Fruit fly (Drosophila melanogaster) whole organism, wandering third instar larva: ENCODE data around the gene BBS8.

ENCODE experiments used
- Abd-B ChIP-seq: fragments of >200 bp; optimal IDR thresholded peaks from 2 replicates; lab custom pipeline; 2017; ENCODE audit warnings: missing biosample characterization, missing genetic modification characterization
- CG32264 ChIP-seq: fragments of 200-800 bp; sonication (Bioruptor generic); optimal IDR thresholded peaks from 2 replicates; lab custom pipeline; 2016; ENCODE audit warnings: missing biosample characterization, missing genetic modification characterization
- CG9705 ChIP-seq: fragments of 200-800 bp; sonication (Bioruptor generic); optimal IDR thresholded peaks from 2 replicates; lab custom pipeline; 2018; ENCODE audit warnings: missing biosample characterization, mild to moderate bottlenecking, missing genetic modification characterization
- CrebA ChIP-seq: fragments of 200-800 bp; sonication (Bioruptor generic); optimal IDR thresholded peaks from 2 replicates; lab custom pipeline; 2016; ENCODE audit warnings: missing biosample characterization, mild to moderate bottlenecking, missing genetic modification characterization, borderline replicate concordance
- Dfd ChIP-seq: fragments of >200 bp; optimal IDR thresholded peaks from 2 replicates; lab custom pipeline; 2017; ENCODE audit warnings: missing biosample characterization, missing genetic modification characterization
- Dif ChIP-seq: fragments of 200-275, 200-300 bp; sonication (Bioruptor generic); optimal IDR thresholded peaks from 2 replicates; lab custom pipeline; 2018; ENCODE audit warnings: missing biosample characterization, missing genetic modification characterization; ENCODE audit not compliant: partially characterized antibody
- GATAd ChIP-seq: sonication (Bioruptor generic); optimal IDR thresholded peaks from 2 replicates; lab custom pipeline; 2016; ENCODE audit warnings: missing biosample characterization, missing genetic modification characterization
- HLH106 ChIP-seq: fragments of 200-800 bp; optimal IDR thresholded peaks from 3 replicates; lab custom pipeline; 2019; ENCODE audit warnings: missing biosample characterization, mild to moderate bottlenecking, missing genetic modification characterization, moderate library complexity
- Hnf4 ChIP-seq: fragments of 200-800 bp; sonication (Bioruptor generic); optimal IDR thresholded peaks from 2 replicates; lab custom pipeline; 2016; ENCODE audit warnings: missing biosample characterization, mild to moderate bottlenecking, missing genetic modification characterization
- Hr78 ChIP-seq: fragments of >200 bp; optimal IDR thresholded peaks from 2 replicates; lab custom pipeline; 2017; ENCODE audit warnings: missing biosample characterization, missing genetic modification characterization
- Hr83 ChIP-seq: fragments of 200-300 bp; sonication (Bioruptor generic); optimal IDR thresholded peaks from 2 replicates; lab custom pipeline; 2016; ENCODE audit warnings: missing biosample characterization, mild to moderate bottlenecking, missing genetic modification characterization, moderate library complexity; ENCODE audit not compliant: poor library complexity, severe bottlenecking
- Jra ChIP-seq: sonication (Bioruptor generic); optimal IDR thresholded peaks from 2 replicates; lab custom pipeline; 2016; ENCODE audit warnings: missing biosample characterization, missing genetic modification characterization
- Mio ChIP-seq: sonication (Bioruptor generic); optimal IDR thresholded peaks from 2 replicates; lab custom pipeline; 2016; ENCODE audit warnings: missing biosample characterization, missing genetic modification characterization
- Myc ChIP-seq: fragments of >200 bp; optimal IDR thresholded peaks from 2 replicates; lab custom pipeline; 2017
- N ChIP-seq: fragments of >200 bp; optimal IDR thresholded peaks from 2 replicates; lab custom pipeline; 2018; ENCODE audit warnings: missing biosample characterization, missing external identifiers, missing genetic modification characterization
- OdsH ChIP-seq: fragments of 200-800 bp; sonication (Bioruptor generic); optimal IDR thresholded peaks from 2 replicates; lab custom pipeline; 2016; ENCODE audit warnings: missing biosample characterization, mild to moderate bottlenecking, missing genetic modification characterization
- Rel ChIP-seq, 2 experiments: fragments of 200-800 bp; sonication (Bioruptor generic) in 1 of 2; optimal IDR thresholded peaks; 2 replicates in 1 of 2; 3 replicates in 1 of 2; lab custom pipeline; 2016 to 2019; ENCODE audit warnings: mild to moderate bottlenecking in 2 of 2, missing biosample characterization in 2 of 2, missing genetic modification characterization in 2 of 2, moderate library complexity in 1 of 2
- Sp1 ChIP-seq: fragments of 200-800 bp; sonication (Bioruptor generic); optimal IDR thresholded peaks from 3 replicates; lab custom pipeline; 2019; ENCODE audit warnings: missing biosample characterization, mild to moderate bottlenecking, missing genetic modification characterization, moderate library complexity
- Vsx2 ChIP-seq: fragments of 200-300, 225-300 bp; sonication (Bioruptor generic); optimal IDR thresholded peaks from 2 replicates; lab custom pipeline; 2018; ENCODE audit warnings: missing biosample characterization, missing genetic modification characterization; ENCODE audit not compliant: partially characterized antibody
- br ChIP-seq: fragments of 200-800 bp; sonication (Bioruptor generic); optimal IDR thresholded peaks from 2 replicates; lab custom pipeline; 2016; ENCODE audit warnings: missing biosample characterization, missing genetic modification characterization
- brk ChIP-seq: fragments of 200-800 bp; sonication (Bioruptor generic); optimal IDR thresholded peaks from 2 replicates; lab custom pipeline; 2016; ENCODE audit warnings: missing biosample characterization, mild to moderate bottlenecking, missing genetic modification characterization
- dl ChIP-seq, 2 experiments: fragments of 175-275, 200-275 bp in 1 of 2; fragments of 200-275 bp in 1 of 2; sonication (Bioruptor generic); optimal IDR thresholded peaks; lab custom pipeline; 2018; ENCODE audit warnings: mild to moderate bottlenecking in 2 of 2, missing biosample characterization in 2 of 2, missing genetic modification characterization in 2 of 2, moderate library complexity in 2 of 2; ENCODE audit not compliant: partially characterized antibody in 2 of 2, insufficient read depth in 1 of 2
- dmrt93B ChIP-seq: fragments of 200-800 bp; sonication (Bioruptor generic); optimal IDR thresholded peaks from 2 replicates; lab custom pipeline; 2018; ENCODE audit warnings: missing biosample characterization, mild to moderate bottlenecking, missing genetic modification characterization
- dsf ChIP-seq: sonication (Bioruptor generic); optimal IDR thresholded peaks from 2 replicates; lab custom pipeline; 2016; ENCODE audit warnings: missing biosample characterization, missing genetic modification characterization, borderline replicate concordance
- ey ChIP-seq: fragments of 200-800 bp; sonication (Bioruptor generic); optimal IDR thresholded peaks from 2 replicates; lab custom pipeline; 2016; ENCODE audit warnings: missing biosample characterization, missing genetic modification characterization
- foxo ChIP-seq, 2 experiments: fragments of 200-800 bp; sonication (Bioruptor generic); optimal IDR thresholded peaks; 2 replicates in 1 of 2; 3 replicates in 1 of 2; lab custom pipeline; 2016 to 2017; ENCODE audit warnings: missing biosample characterization in 2 of 2, missing genetic modification characterization in 2 of 2
- fru ChIP-seq: fragments of 200-800 bp; sonication (Bioruptor generic); optimal IDR thresholded peaks from 3 replicates; lab custom pipeline; 2016; ENCODE audit warnings: missing biosample characterization, mild to moderate bottlenecking, missing genetic modification characterization
- h ChIP-seq: fragments of 200-800 bp; sonication (Bioruptor generic); optimal IDR thresholded peaks from 3 replicates; lab custom pipeline; 2016; ENCODE audit warnings: missing biosample characterization, mild to moderate bottlenecking, missing genetic modification characterization
- jim ChIP-seq: fragments of 175-275, 200-325 bp; sonication (Bioruptor generic); optimal IDR thresholded peaks from 2 replicates; lab custom pipeline; 2016; ENCODE audit warnings: missing biosample characterization, mild to moderate bottlenecking, missing genetic modification characterization
- lola ChIP-seq: fragments of >200 bp; optimal IDR thresholded peaks from 2 replicates; lab custom pipeline; 2017; ENCODE audit warnings: missing biosample characterization, missing genetic modification characterization
- pan ChIP-seq: fragments of >200 bp; optimal IDR thresholded peaks from 2 replicates; lab custom pipeline; 2017
- psq ChIP-seq: fragments of 200-800 bp; sonication (Bioruptor generic); optimal IDR thresholded peaks from 3 replicates; lab custom pipeline; 2017; ENCODE audit warnings: missing biosample characterization, mild to moderate bottlenecking, missing genetic modification characterization, moderate library complexity
- rgr ChIP-seq: fragments of 200-800 bp; sonication (Bioruptor generic); optimal IDR thresholded peaks from 3 replicates; lab custom pipeline; 2016; ENCODE audit warnings: missing biosample characterization, mild to moderate bottlenecking, missing genetic modification characterization
- sage ChIP-seq: fragments of 200-800 bp; sonication (Bioruptor generic); optimal IDR thresholded peaks from 2 replicates; lab custom pipeline; 2016; ENCODE audit warnings: missing biosample characterization, mild to moderate bottlenecking, missing genetic modification characterization
- sv ChIP-seq: fragments of 200-800 bp; sonication (Bioruptor generic); optimal IDR thresholded peaks from 3 replicates; lab custom pipeline; 2016; ENCODE audit warnings: missing biosample characterization, missing genetic modification characterization
- tai ChIP-seq: sonication (Bioruptor generic); optimal IDR thresholded peaks from 2 replicates; lab custom pipeline; 2016; ENCODE audit warnings: missing biosample characterization, missing genetic modification characterization
- usp ChIP-seq: fragments of >200 bp; optimal IDR thresholded peaks from 2 replicates; lab custom pipeline; 2017; ENCODE audit warnings: missing biosample characterization, missing genetic modification characterization
- woc ChIP-seq: sonication (Bioruptor generic); optimal IDR thresholded peaks from 2 replicates; lab custom pipeline; 2016; ENCODE audit warnings: missing biosample characterization, mild to moderate bottlenecking, missing genetic modification characterization

Gene BBS8

dm6 chr2L:472073-472590 lies 49.5 kb downstream of the BBS8 start, which contains the start of gene CG4297:
Gene CG4297 (minus strand): TSS chr2L:472200.
- TF ChIP-seq Vsx2 (no peak), usp (GFP tag; lab: Kevin White, UChicago) (no peak), Jra (no peak), foxo (GFP tag; optimal IDR thresholded peaks at IDR 0.05; lab: Kevin White, UChicago) (peak in 1 of 2 experiments; percentile 81), Sp1 (peak; percentile 59), OdsH (GFP tag; lab: Kevin White, UChicago) (peak; percentile 64), Dfd (GFP tag; lab: Kevin White, UChicago) (no peak), rgr (GFP tag; lab: Kevin White, UChicago) (peak; percentile 79), dl (GFP tag; optimal IDR thresholded peaks at IDR 0.05; lab: Kevin White, UChicago; ENCODE audit: insufficient read depth in 1 of 2, partially characterized antibody in 2 of 2) (peak; percentile 80 to 86), HLH106 (tag; lab: Kevin White, UChicago) (peak; percentile 76), GATAd (GFP tag; lab: Kevin White, UChicago) (no peak), Myc (lab: Kevin White, UChicago) (no peak), Abd-B (GFP tag; lab: Kevin White, UChicago) (no peak), br (GFP tag; lab: Kevin White, UChicago) (peak; percentile 66), Rel (GFP tag; optimal IDR thresholded peaks at IDR 0.05; lab: Kevin White, UChicago) (no peak), Rel (tag; optimal IDR thresholded peaks at IDR 0.05; lab: Kevin White, UChicago) (peak; percentile 57), woc (peak; percentile 38), Hr78 (GFP tag; lab: Kevin White, UChicago) (no peak), fru (peak; percentile 76), ey (GFP tag; lab: Kevin White, UChicago) (peak; percentile 74), Hr83 (GFP tag; lab: Kevin White, UChicago) (peak; percentile 56), CrebA (GFP tag; lab: Kevin White, UChicago) (peak; percentile 83), CG32264 (GFP tag; lab: Kevin White, UChicago) (no peak), N (GFP tag; lab: Kevin White, UChicago) (no peak), tai (no peak), pan (lab: Kevin White, UChicago) (no peak), brk (GFP tag; lab: Kevin White, UChicago) (peak; percentile 11), Mio (GFP tag; lab: Kevin White, UChicago) (no peak), Dif (peak; percentile 90), lola (GFP tag; lab: Kevin White, UChicago) (no peak), CG9705 (GFP tag; lab: Kevin White, UChicago) (peak; percentile 52), psq (GFP tag; lab: Kevin White, UChicago) (peak; percentile 48), dmrt93B (GFP tag; lab: Kevin White, UChicago) (peak; percentile 48), sv (peak; percentile 89), Hnf4 (GFP tag; lab: Kevin White, UChicago) (peak; percentile 65), h (GFP tag; lab: Kevin White, UChicago) (peak; percentile 79), sage (no peak), dsf (GFP tag; lab: Kevin White, UChicago) (no peak), jim (peak; percentile 86)

- TF ChIP-seq Dif (no peak), HLH106 (tag; lab: Kevin White, UChicago) (no peak), dl (GFP tag; optimal IDR thresholded peaks at IDR 0.05; lab: Kevin White, UChicago; ENCODE audit: insufficient read depth in 1 of 2, partially characterized antibody in 2 of 2) (no peak), CG9705 (GFP tag; lab: Kevin White, UChicago) (no peak), N (GFP tag; lab: Kevin White, UChicago) (no peak), Rel (GFP tag; optimal IDR thresholded peaks at IDR 0.05; lab: Kevin White, UChicago) (no peak), Rel (tag; optimal IDR thresholded peaks at IDR 0.05; lab: Kevin White, UChicago) (no peak), Mio (GFP tag; lab: Kevin White, UChicago) (no peak), usp (GFP tag; lab: Kevin White, UChicago) (no peak), pan (lab: Kevin White, UChicago) (no peak), Hr83 (GFP tag; lab: Kevin White, UChicago) (no peak), CG32264 (GFP tag; lab: Kevin White, UChicago) (no peak), psq (GFP tag; lab: Kevin White, UChicago) (no peak), Myc (lab: Kevin White, UChicago) (no peak), Dfd (GFP tag; lab: Kevin White, UChicago) (no peak), rgr (GFP tag; lab: Kevin White, UChicago) (no peak), lola (GFP tag; lab: Kevin White, UChicago) (no peak)
Observed at dm6 chr2L:472829-473228, 50.2 kb downstream of the BBS8 start, which contains the start of gene MED15. Gene MED15 (plus strand): TSS chr2L:473013.
